Fruit fly (Drosophila melanogaster): ENCODE data around the gene CG14811.

dm6 chrX:1772626-1773025 is 49.6 kb downstream of the CG14811 start:
- TF ChIP-seq CG32121 (GFP tag; IDR thresholded peaks at IDR 0.05) (no peak), CG10348 (GFP tag; IDR thresholded peaks at IDR 0.05) (no peak), CG15710 (tag; optimal IDR thresholded peaks at IDR 0.05) (no peak), rn (GFP tag; IDR thresholded peaks at IDR 0.05) (no peak), CG4496 (GFP tag; IDR thresholded peaks at IDR 0.05) (peak; percentile 46; the same call in 1 of the 3 replicates), CG34367 (tag; optimal IDR thresholded peaks at IDR 0.05) (no peak), Ets98B (GFP tag; IDR thresholded peaks at IDR 0.05) (no peak), CG8159 (tag; optimal IDR thresholded peaks at IDR 0.05) (no peak), EcR (GFP tag; optimal IDR thresholded peaks at IDR 0.05) (peak; percentile 45), Snoo (tag; optimal IDR thresholded peaks at IDR 0.05) (no peak)

All from whole organism, pupa.